Worm (Caenorhabditis elegans): Measurements from ENCODE around the gene ceph-41.

ceph-41 gene

DNA sequence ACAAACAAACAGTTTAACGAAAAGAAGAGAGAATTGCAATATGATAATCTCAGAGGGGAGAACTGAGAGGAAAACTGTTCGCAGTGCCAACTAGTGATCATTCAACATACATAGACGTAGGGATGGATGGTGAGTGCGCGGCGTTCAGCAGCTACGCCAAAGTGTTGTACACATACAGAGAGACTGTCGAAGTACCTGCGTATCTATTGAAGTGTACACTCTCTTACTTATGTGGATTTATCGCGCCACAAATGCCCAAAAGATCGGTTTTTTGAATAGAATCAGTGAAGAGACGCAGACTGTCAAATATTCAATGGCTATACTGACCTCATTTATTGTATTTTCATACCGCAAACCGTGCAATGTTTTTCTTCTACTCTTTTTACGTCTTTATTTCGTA lies 43.3 kb downstream of the ceph-41 start:
- no peak for TF ChIP-seq pag-3 (tag; optimal IDR thresholded peaks at IDR 0.05; ENCODE audit: borderline replicate concordance)
- TF ChIP-seq elt-4 (tag; optimal IDR thresholded peaks at IDR 0.05) = no peak
- peak; percentile 7 for TF ChIP-seq ref-2 (tag; optimal IDR thresholded peaks at IDR 0.05)
- no peak for TF ChIP-seq ttx-3 (tag; optimal IDR thresholded peaks at IDR 0.05)
- TF ChIP-seq che-1 (tag; optimal IDR thresholded peaks at IDR 0.05) = no peak
- peak; percentile 25 for TF ChIP-seq dve-1 (tag; optimal IDR thresholded peaks at IDR 0.05)

DNA sequence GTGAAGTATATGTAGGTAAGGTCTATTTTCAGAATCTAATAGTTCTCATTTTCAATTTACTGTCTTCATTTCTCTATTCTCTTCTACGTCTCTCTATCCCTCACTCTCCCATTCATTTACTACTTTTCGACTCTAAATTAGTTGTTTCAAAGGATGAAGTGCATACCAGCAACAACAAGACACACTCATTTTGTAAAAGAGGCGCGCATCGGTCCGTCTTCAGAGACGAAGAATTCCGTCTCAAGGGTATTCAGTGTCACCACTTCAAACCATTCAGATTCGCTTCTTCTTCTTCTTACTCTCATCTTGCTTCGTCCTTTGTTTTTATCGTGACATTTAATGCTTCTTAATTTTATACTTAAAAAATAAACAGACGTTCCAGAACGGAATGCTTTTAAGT lies 44.4 kb downstream of the ceph-41 start:
- no peak for TF ChIP-seq pat-9 (tag; optimal IDR thresholded peaks at IDR 0.05)
- no peak for TF ChIP-seq npax-4 (tag; optimal IDR thresholded peaks at IDR 0.05)
- no peak for TF ChIP-seq ceh-48 (tag; optimal IDR thresholded peaks at IDR 0.05)
- TF ChIP-seq zip-5 (tag; optimal IDR thresholded peaks at IDR 0.05) = no peak
- TF ChIP-seq fkh-6 (tag; optimal IDR thresholded peaks at IDR 0.05) = no peak
- TF ChIP-seq ceh-19 (GFP tag; optimal IDR thresholded peaks at IDR 0.05) = no peak
- no peak for TF ChIP-seq tbx-7 (tag; optimal IDR thresholded peaks at IDR 0.05)
- TF ChIP-seq syd-9 (tag; optimal IDR thresholded peaks at IDR 0.05) = no peak
- no peak for TF ChIP-seq unc-42 (tag; optimal IDR thresholded peaks at IDR 0.05)
- TF ChIP-seq ceh-2 (tag; optimal IDR thresholded peaks at IDR 0.05) = no peak
- no peak for TF ChIP-seq dve-1 (tag; optimal IDR thresholded peaks at IDR 0.05)
- TF ChIP-seq pha-4 (tag; optimal IDR thresholded peaks at IDR 0.05) = no peak
- no peak for TF ChIP-seq Y22D7AL.16 (tag; optimal IDR thresholded peaks at IDR 0.05)
- no peak for TF ChIP-seq nhr-232 (tag; optimal IDR thresholded peaks at IDR 0.05)
- TF ChIP-seq pros-1 (tag; optimal IDR thresholded peaks at IDR 0.05) = no peak
- no peak for TF ChIP-seq ceh-14 (tag; optimal IDR thresholded peaks at IDR 0.05)

ce11 chrIV:8173610-8174009 lies 46.6 kb downstream of the ceph-41 start:
- TF ChIP-seq ceh-19 (GFP tag; optimal IDR thresholded peaks at IDR 0.05) (no peak), pros-1 (tag; optimal IDR thresholded peaks at IDR 0.05) (no peak), fkh-10 (GFP tag; optimal IDR thresholded peaks at IDR 0.05) (no peak), ceh-48 (tag; optimal IDR thresholded peaks at IDR 0.05) (no peak), npax-4 (tag; optimal IDR thresholded peaks at IDR 0.05) (no peak), unc-3 (GFP tag; conservative IDR thresholded peaks at IDR 0.05) (no peak), unc-3 (tag; optimal IDR thresholded peaks at IDR 0.05) (no peak), hlh-13 (GFP tag; optimal IDR thresholded peaks at IDR 0.05) (no peak), unc-55 (GFP tag; optimal IDR thresholded peaks at IDR 0.05) (no peak), ahr-1 (tag; optimal IDR thresholded peaks at IDR 0.05) (no peak), C08G9.2 (tag; optimal IDR thresholded peaks at IDR 0.05) (no peak), tbx-2 (tag; optimal IDR thresholded peaks at IDR 0.05) (no peak), lim-6 (tag; optimal IDR thresholded peaks at IDR 0.05) (no peak), ceh-14 (tag; optimal IDR thresholded peaks at IDR 0.05) (no peak), unc-42 (tag; optimal IDR thresholded peaks at IDR 0.05) (no peak)

DNA sequence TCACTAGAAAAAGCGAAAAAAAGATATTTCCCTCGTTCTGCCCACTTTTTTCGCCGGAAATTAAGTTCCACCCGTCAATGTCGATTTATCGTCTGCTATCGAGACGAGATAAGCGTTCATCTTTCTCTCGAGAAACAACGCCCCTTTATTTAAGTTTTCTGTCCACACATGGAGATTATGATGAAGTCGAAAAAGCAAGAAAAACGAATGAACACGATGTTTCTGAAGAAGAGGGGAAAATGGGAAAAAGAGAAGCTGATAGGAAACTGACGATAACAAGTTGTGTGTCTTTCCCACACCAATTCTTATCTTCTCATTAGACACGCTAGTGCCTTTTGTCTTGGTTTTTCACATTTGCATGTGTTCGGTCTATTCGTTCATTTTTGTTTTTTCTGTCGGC lies 47.8 kb downstream of the ceph-41 start:
- TF ChIP-seq pha-2 (tag; optimal IDR thresholded peaks at IDR 0.05) = no peak
- no peak for TF ChIP-seq unc-42 (tag; optimal IDR thresholded peaks at IDR 0.05)
- peak; percentile 48 for TF ChIP-seq elt-2 (tag; optimal IDR thresholded peaks at IDR 0.05)

ce11 chrIV:8175686-8176532 lies 48.9 kb downstream of the ceph-41 start, which contains the start of gene pct-1:
Gene pct-1 (plus strand): TSS chrIV:8176482.
- peak; percentile 5 for TF ChIP-seq unc-42 (tag; optimal IDR thresholded peaks at IDR 0.05)
- TF ChIP-seq ceh-31 (tag; optimal IDR thresholded peaks at IDR 0.05) = peak; percentile 11
- TF ChIP-seq ama-1 (optimal IDR thresholded peaks at IDR 0.05) = no peak
- no peak for TF ChIP-seq fkh-6 (tag; optimal IDR thresholded peaks at IDR 0.05)

Data from whole organism, late embryonic.